Fruit fly (Drosophila melanogaster) whole organism, adult: Measurements from ENCODE around the gene Bcat.

Experiments
- CG11617 ChIP-seq: fragments of 200-800 bp; sonication (Bioruptor generic); optimal IDR thresholded peaks from 2 replicates; lab custom pipeline; 2017; ENCODE audit warnings: mild to moderate bottlenecking, missing biosample characterization, missing genetic modification reagents, missing genetic modification characterization
- CG12768 ChIP-seq: fragments of 200-800 bp; sonication (Bioruptor generic); optimal IDR thresholded peaks from 2 replicates; lab custom pipeline; 2017; ENCODE audit warnings: missing biosample characterization, missing genetic modification characterization, mild to moderate bottlenecking, moderate library complexity, missing genetic modification reagents
- CG14711 ChIP-seq: fragments of 200-800 bp; sonication (Bioruptor generic); optimal IDR thresholded peaks from 2 replicates; lab custom pipeline; 2018; ENCODE audit warnings: missing biosample characterization, mild to moderate bottlenecking, missing genetic modification characterization, moderate library complexity
- CG1620 ChIP-seq: fragments of 200-800 bp; sonication (Bioruptor generic); optimal IDR thresholded peaks from 2 replicates; lab custom pipeline; 2016; ENCODE audit warnings: missing biosample characterization, missing genetic modification characterization
- CG33017 ChIP-seq: fragments of 200-800 bp; sonication (Bioruptor generic); optimal IDR thresholded peaks from 2 replicates; lab custom pipeline; 2018; ENCODE audit warnings: missing biosample characterization, mild to moderate bottlenecking, missing genetic modification characterization, moderate library complexity
- CG5204 ChIP-seq: fragments of 200-800 bp; sonication (Bioruptor generic); optimal IDR thresholded peaks from 2 replicates; lab custom pipeline; 2016; ENCODE audit warnings: missing biosample characterization, missing genetic modification characterization
- CG7045 ChIP-seq: fragments of 200-800 bp; sonication (Bioruptor generic); optimal IDR thresholded peaks from 2 replicates; lab custom pipeline; 2017; ENCODE audit warnings: missing biosample characterization, mild to moderate bottlenecking, missing genetic modification characterization
- CG7101 ChIP-seq: fragments of 200-800 bp; sonication (Bioruptor generic); optimal IDR thresholded peaks from 2 replicates; lab custom pipeline; 2018; ENCODE audit warnings: missing biosample characterization, mild to moderate bottlenecking, missing genetic modification characterization, moderate library complexity
- Clk ChIP-seq: fragments of 200-800 bp; sonication (Bioruptor generic); optimal IDR thresholded peaks from 2 replicates; lab custom pipeline; 2017; ENCODE audit warnings: missing biosample characterization, missing genetic modification characterization
- Crg-1 ChIP-seq: fragments of 200-800 bp; sonication (Bioruptor generic); optimal IDR thresholded peaks from 2 replicates; lab custom pipeline; 2016; ENCODE audit warnings: missing biosample characterization, missing genetic modification characterization
- Hr96 ChIP-seq: fragments of 200-800 bp; sonication (Bioruptor generic); optimal IDR thresholded peaks from 2 replicates; lab custom pipeline; 2016; ENCODE audit warnings: missing biosample characterization, missing genetic modification characterization
- Mnt ChIP-seq: fragments of 200-800 bp; sonication (Bioruptor generic); optimal IDR thresholded peaks from 2 replicates; lab custom pipeline; 2016; ENCODE audit warnings: missing biosample characterization, mild to moderate bottlenecking, missing genetic modification characterization
- bab1 ChIP-seq: fragments of 200-800 bp; sonication (Bioruptor generic); optimal IDR thresholded peaks from 3 replicates; lab custom pipeline; 2019; ENCODE audit warnings: missing biosample characterization, mild to moderate bottlenecking, missing genetic modification characterization, moderate library complexity
- cic ChIP-seq: fragments of 200-800 bp; sonication (Bioruptor generic); optimal IDR thresholded peaks from 2 replicates; lab custom pipeline; 2017; ENCODE audit warnings: missing biosample characterization, mild to moderate bottlenecking, missing genetic modification characterization, moderate library complexity
- cnc ChIP-seq, 2 experiments: fragments of >200 bp; optimal IDR thresholded peaks; 2 replicates each; lab custom pipeline; 2017
- kay ChIP-seq: fragments of 200-800 bp; sonication (Bioruptor generic); peaks from one replicate; lab custom pipeline; 2016; ENCODE audit warnings: missing biosample characterization, missing genetic modification characterization, borderline replicate concordance
- ovo ChIP-seq: fragments of 200-800 bp; sonication (Bioruptor generic); optimal IDR thresholded peaks from 2 replicates; lab custom pipeline; 2016; ENCODE audit warnings: missing biosample characterization, missing genetic modification characterization
- pad ChIP-seq: fragments of 200-800 bp; sonication (Bioruptor generic); optimal IDR thresholded peaks from 3 replicates; lab custom pipeline; 2017; ENCODE audit warnings: missing biosample characterization, missing genetic modification characterization, mild to moderate bottlenecking, moderate library complexity, missing genetic modification reagents
- tj ChIP-seq: fragments of 200-800 bp; sonication (Bioruptor generic); optimal IDR thresholded peaks from 3 replicates; lab custom pipeline; 2017; ENCODE audit warnings: missing biosample characterization, mild to moderate bottlenecking, missing genetic modification characterization, moderate library complexity
- toe ChIP-seq: fragments of 200-800 bp; sonication (Bioruptor generic); optimal IDR thresholded peaks from 2 replicates; lab custom pipeline; 2016; ENCODE audit warnings: missing biosample characterization, missing genetic modification characterization

Bcat gene

DNA sequence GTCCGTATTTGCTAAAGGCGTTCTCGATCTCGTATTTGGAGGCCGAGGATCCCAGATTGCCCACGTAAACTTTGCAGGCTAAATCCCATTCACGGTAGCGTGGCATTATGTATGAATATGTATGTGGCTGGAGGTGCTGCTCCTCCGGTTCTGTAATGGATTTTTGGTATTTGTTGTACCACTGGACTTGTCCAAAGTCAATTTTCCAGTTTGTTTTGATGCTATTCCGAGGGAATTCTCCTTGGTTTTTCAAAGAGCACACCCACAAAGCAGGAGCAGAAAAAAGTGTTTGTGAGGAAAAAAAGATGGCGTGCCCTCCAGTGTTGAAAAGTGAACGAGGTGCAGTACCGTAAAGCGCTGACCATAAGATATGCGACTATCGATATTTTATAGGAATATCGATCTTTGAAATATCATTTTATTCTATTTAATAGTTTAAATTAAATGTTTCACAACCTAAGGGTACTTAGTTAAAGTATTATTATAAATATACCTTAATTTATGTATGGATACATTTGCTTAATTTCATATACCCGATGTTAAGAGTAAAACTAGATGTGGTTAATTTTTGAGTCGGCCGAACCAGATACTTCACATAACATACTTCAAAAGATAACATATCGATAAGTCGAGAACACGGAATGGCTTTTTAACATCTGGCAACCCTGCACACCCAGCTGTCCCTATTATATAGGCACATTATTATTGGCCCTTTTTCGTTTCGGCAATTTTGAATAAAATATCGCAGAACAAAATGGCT is 11.9 kb upstream of the Bcat start, which contains the start of the genes Rbp1-like and Tim9a:
TSS of gene Rbp1-like (minus strand) at position 295 of the 760 bp plus-strand sequence.
TSS of gene Tim9a (plus strand) at position 628 of the 760 bp plus-strand sequence.
- peak; percentile 47 for TF ChIP-seq CG33017
- TF ChIP-seq Hr96 = no peak
- TF ChIP-seq CG1620 = peak; percentile 67
- TF ChIP-seq CG14711 (tag; lab: Kevin White, UChicago) = peak; percentile 78
- peak; percentile 61 for TF ChIP-seq kay
- peak; percentile 43 for TF ChIP-seq bab1 (GFP tag; lab: Kevin White, UChicago)
- TF ChIP-seq Mnt (GFP tag; lab: Kevin White, UChicago) = peak; percentile 76
- TF ChIP-seq CG5204 = no peak
- peak; percentile 30 for TF ChIP-seq cic
- peak; percentile 45 for TF ChIP-seq CG12768 (GFP tag; lab: Kevin White, UChicago)
- no peak for TF ChIP-seq Clk (GFP tag; lab: Kevin White, UChicago)
- peak; percentile 57 for TF ChIP-seq toe (GFP tag; lab: Kevin White, UChicago)
- TF ChIP-seq CG11617 (GFP tag; lab: Kevin White, UChicago) = peak; percentile 71
- no peak for TF ChIP-seq cnc (optimal IDR thresholded peaks at IDR 0.05; lab: Kevin White, UChicago)
- TF ChIP-seq tj (GFP tag; lab: Kevin White, UChicago) = peak; percentile 91
- peak; percentile 75 for TF ChIP-seq pad (GFP tag; lab: Kevin White, UChicago)
- TF ChIP-seq Crg-1 (GFP tag; lab: Kevin White, UChicago) = peak; percentile 81
- TF ChIP-seq CG7101 (tag; lab: Kevin White, UChicago) = peak; percentile 76
- peak; percentile 86 for TF ChIP-seq ovo (GFP tag; lab: Kevin White, UChicago)
- peak; percentile 3 for TF ChIP-seq CG7045 (GFP tag; lab: Kevin White, UChicago)

- TF ChIP-seq CG12768 (GFP tag; lab: Kevin White, UChicago) = no peak
- TF ChIP-seq kay = no peak
- no peak for TF ChIP-seq cic
- no peak for TF ChIP-seq pad (GFP tag; lab: Kevin White, UChicago)
- no peak for TF ChIP-seq toe (GFP tag; lab: Kevin White, UChicago)
- no peak for TF ChIP-seq ovo (GFP tag; lab: Kevin White, UChicago)
Measured at dm6 chrX:13386776-13387175, 9.9 kb upstream of the Bcat start.

- TF ChIP-seq Clk (GFP tag; lab: Kevin White, UChicago) = peak; percentile 53
- peak; percentile 89 for TF ChIP-seq tj (GFP tag; lab: Kevin White, UChicago)
- peak; percentile 14 for TF ChIP-seq cic
- peak; percentile 47 for TF ChIP-seq CG12768 (GFP tag; lab: Kevin White, UChicago)
- TF ChIP-seq Mnt (GFP tag; lab: Kevin White, UChicago) = peak; percentile 94
- TF ChIP-seq ovo (GFP tag; lab: Kevin White, UChicago) = peak; percentile 82
- TF ChIP-seq CG33017 = peak; percentile 58
- peak; percentile 79 for TF ChIP-seq pad (GFP tag; lab: Kevin White, UChicago)
- TF ChIP-seq CG7101 (tag; lab: Kevin White, UChicago) = peak; percentile 88
- no peak for TF ChIP-seq cnc (optimal IDR thresholded peaks at IDR 0.05; lab: Kevin White, UChicago)
- peak; percentile 89 for TF ChIP-seq kay
- TF ChIP-seq Hr96 = no peak
- TF ChIP-seq toe (GFP tag; lab: Kevin White, UChicago) = peak; percentile 81
- TF ChIP-seq CG14711 (tag; lab: Kevin White, UChicago) = peak; percentile 99
- peak; percentile 93 for TF ChIP-seq CG1620
- no peak for TF ChIP-seq CG5204
- peak; percentile 86 for TF ChIP-seq bab1 (GFP tag; lab: Kevin White, UChicago)
- peak; percentile 91 for TF ChIP-seq CG11617 (GFP tag; lab: Kevin White, UChicago)
- TF ChIP-seq Crg-1 (GFP tag; lab: Kevin White, UChicago) = peak; percentile 83
- peak; percentile 63 for TF ChIP-seq CG7045 (GFP tag; lab: Kevin White, UChicago)
Measured at dm6 chrX:13387373-13387850, 9.3 kb upstream of the Bcat start, which contains the start of the genes Ype and CG1662. TSS of gene Ype (minus strand) at chrX:13387417. TSS of gene CG1662 (plus strand) at chrX:13387563.

- peak; percentile 17 for TF ChIP-seq CG12768 (GFP tag; lab: Kevin White, UChicago)
- no peak for TF ChIP-seq CG5204
- peak; percentile 97 for TF ChIP-seq bab1 (GFP tag; lab: Kevin White, UChicago)
- peak; percentile 69 for TF ChIP-seq CG7045 (GFP tag; lab: Kevin White, UChicago)
- TF ChIP-seq cic = no peak
- TF ChIP-seq Mnt (GFP tag; lab: Kevin White, UChicago) = no peak
- peak; percentile 34 for TF ChIP-seq ovo (GFP tag; lab: Kevin White, UChicago)
- TF ChIP-seq CG11617 (GFP tag; lab: Kevin White, UChicago) = peak; percentile 72
- TF ChIP-seq Clk (GFP tag; lab: Kevin White, UChicago) = no peak
- no peak for TF ChIP-seq Hr96
- TF ChIP-seq tj (GFP tag; lab: Kevin White, UChicago) = peak; percentile 91
- peak; percentile 91 for TF ChIP-seq CG14711 (tag; lab: Kevin White, UChicago)
- peak; percentile 72 for TF ChIP-seq pad (GFP tag; lab: Kevin White, UChicago)
- peak; percentile 91 for TF ChIP-seq CG7101 (tag; lab: Kevin White, UChicago)
- TF ChIP-seq cnc (optimal IDR thresholded peaks at IDR 0.05; lab: Kevin White, UChicago) = no peak
- no peak for TF ChIP-seq kay
- TF ChIP-seq toe (GFP tag; lab: Kevin White, UChicago) = no peak
- TF ChIP-seq CG33017 = peak; percentile 83
- TF ChIP-seq CG1620 = no peak
- TF ChIP-seq Crg-1 (GFP tag; lab: Kevin White, UChicago) = no peak
Measured at dm6 chrX:13390465-13391173, 6.1 kb upstream of the Bcat start.
